Fruit fly (Drosophila melanogaster): ENCODE measurements around the gene CG6462.
A peak's percentile ranks its signal among the peaks of the same experiment; 100 is the strongest.

The CG6462 gene

DNA sequence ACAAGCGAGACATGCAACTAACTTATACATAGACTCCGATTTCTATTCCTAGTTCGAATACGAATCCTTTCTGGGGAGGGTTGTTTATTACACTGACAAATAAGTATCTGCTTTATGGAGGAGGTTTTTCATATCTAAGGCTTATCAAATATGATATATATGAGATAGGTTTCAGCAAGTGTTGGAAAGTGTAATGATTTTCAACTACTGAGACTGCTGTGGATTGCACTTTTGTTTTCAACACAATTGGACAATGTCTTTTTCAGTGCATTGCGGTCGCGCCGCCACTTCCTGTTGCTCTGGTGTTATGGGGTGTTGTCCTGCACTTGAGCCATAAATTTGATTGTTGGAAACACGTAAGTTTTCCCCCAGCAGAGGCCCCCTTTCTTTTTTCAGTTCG is 49.3 kb upstream of the CG6462 start (continued):
- TF ChIP-seq CG6254 (GFP tag; optimal IDR thresholded peaks at IDR 0.05) (peak; percentile 64), CG2120 (GFP tag; optimal IDR thresholded peaks at IDR 0.05) (no peak), lov (optimal IDR thresholded peaks at IDR 0.05) (no peak), lov (GFP tag; IDR thresholded peaks at IDR 0.05) (peak; percentile 78), zen (tag; optimal IDR thresholded peaks at IDR 0.05) (peak; percentile 47), fu2 (GFP tag; optimal IDR thresholded peaks at IDR 0.05) (no peak), CG14710 (tag; optimal IDR thresholded peaks at IDR 0.05) (peak; percentile 74), Doc3 (GFP tag; IDR thresholded peaks at IDR 0.05; ENCODE audit: partially characterized antibody) (no peak), CG4360 (GFP tag; IDR thresholded peaks at IDR 0.05) (peak; percentile 54; the same call in 1 of the 2 replicates), CG11398 (GFP tag; optimal IDR thresholded peaks at IDR 0.05) (peak; percentile 24), ind (GFP tag; optimal IDR thresholded peaks at IDR 0.05) (no peak), CG12155 (GFP tag; optimal IDR thresholded peaks at IDR 0.05) (peak; percentile 20), kah (GFP tag; optimal IDR thresholded peaks at IDR 0.05) (peak; percentile 42), abd-A (tag; optimal IDR thresholded peaks at IDR 0.05) (no peak), CG1602 (GFP tag; optimal IDR thresholded peaks at IDR 0.05) (peak; percentile 37), Elba2 (GFP tag; optimal IDR thresholded peaks at IDR 0.05) (peak; percentile 24), CG30431 (GFP tag; optimal IDR thresholded peaks at IDR 0.05) (peak; percentile 49), CG15073 (GFP tag; optimal IDR thresholded peaks at IDR 0.05) (no peak), Hsf (GFP tag; optimal IDR thresholded peaks at IDR 0.05) (peak; percentile 41), CG14050 (GFP tag; IDR thresholded peaks at IDR 0.05) (no peak), pnt (GFP tag; optimal IDR thresholded peaks at IDR 0.05) (peak; percentile 51), scrt (GFP tag; optimal IDR thresholded peaks at IDR 0.05) (peak; percentile 69), CG6813 (GFP tag; optimal IDR thresholded peaks at IDR 0.05) (peak; percentile 6), CG8924 (tag; optimal IDR thresholded peaks at IDR 0.05) (peak; percentile 60), CG7271 (tag; optimal IDR thresholded peaks at IDR 0.05) (no peak), stwl (tag; optimal IDR thresholded peaks at IDR 0.05) (peak; percentile 3), onecut (GFP tag; IDR thresholded peaks at IDR 0.05) (peak; percentile 62; the same call in 1 of the 2 replicates), Six4 (GFP tag; optimal IDR thresholded peaks at IDR 0.05) (peak; percentile 52), Sox102F (GFP tag; optimal IDR thresholded peaks at IDR 0.05) (peak; percentile 32), dimm (GFP tag; IDR thresholded peaks at IDR 0.05) (0 out of 2 replicates have a peak, but pooled peaks have one; percentile 4), D (optimal IDR thresholded peaks at IDR 0.05) (no peak), D (GFP tag; optimal IDR thresholded peaks at IDR 0.05) (peak; percentile 74), H2.0 (GFP tag; IDR thresholded peaks at IDR 0.05) (0 out of 2 replicates have a peak, but pooled peaks have one; percentile 15), CG13775 (GFP tag; optimal IDR thresholded peaks at IDR 0.05) (peak; percentile 38), CG17912 (GFP tag; optimal IDR thresholded peaks at IDR 0.05) (no peak), Optix (GFP tag; IDR thresholded peaks at IDR 0.05) (peak; percentile 68; the same call in 2 of the 3 replicates), Pdp1 (GFP tag; optimal IDR thresholded peaks at IDR 0.05) (peak; percentile 5 to 27), B-H2 (GFP tag; optimal IDR thresholded peaks at IDR 0.05) (no peak), CG30403 (GFP tag; optimal IDR thresholded peaks at IDR 0.05) (peak; percentile 38), pho (GFP tag; optimal IDR thresholded peaks at IDR 0.05) (no peak), CG6765 (GFP tag; optimal IDR thresholded peaks at IDR 0.05) (no peak), ab (GFP tag; optimal IDR thresholded peaks at IDR 0.05) (no peak), BtbVII (GFP tag; optimal IDR thresholded peaks at IDR 0.05) (no peak), CG9215 (GFP tag; IDR thresholded peaks at IDR 0.05) (peak; percentile 26; the same call in 1 of the 2 replicates), zf30C (GFP tag; optimal IDR thresholded peaks at IDR 0.05) (peak; percentile 76), fd96Cb (tag; optimal IDR thresholded peaks at IDR 0.05) (peak; percentile 57), bcd (GFP tag; optimal IDR thresholded peaks at IDR 0.05) (peak; percentile 22), twi (tag; optimal IDR thresholded peaks at IDR 0.05) (peak; percentile 21), stc (GFP tag; IDR thresholded peaks at IDR 0.05) (no peak), Myb (GFP tag; optimal IDR thresholded peaks at IDR 0.05) (no peak), dmrt11E (tag; optimal IDR thresholded peaks at IDR 0.05) (peak; percentile 85)
